Worm (Caenorhabditis elegans) whole organism, early embryonic: Measurements from ENCODE around the gene F46H6.5.

Experiments used
- B0310.2 ChIP-seq: sonication (generic microtip); optimal IDR thresholded peaks from 2 replicates; lab custom pipeline; 2016; ENCODE audit warnings: mild to moderate bottlenecking, missing genetic modification characterization, missing compliant biosample characterization
- F13C5.2 ChIP-seq: sonication (generic microtip); optimal IDR thresholded peaks from 2 replicates; lab custom pipeline; 2017; ENCODE audit warnings: mild to moderate bottlenecking, missing genetic modification characterization, inconsistent platforms, missing compliant biosample characterization
- aly-1 ChIP-seq: sonication (generic microtip); optimal IDR thresholded peaks from 2 replicates; lab custom pipeline; 2016; ENCODE audit warnings: missing genetic modification characterization, missing compliant biosample characterization
- ama-1 ChIP-seq: fragments of 150-350 bp; optimal IDR thresholded peaks from 2 replicates; lab custom pipeline; 2014
- ceh-13 ChIP-seq: fragments of 200-800 bp; sonication (Bioruptor generic); optimal IDR thresholded peaks from 2 replicates; lab custom pipeline; 2018; ENCODE audit warnings: mild to moderate bottlenecking, missing genetic modification characterization, missing compliant biosample characterization
- ceh-36 ChIP-seq: sonication (generic microtip); optimal IDR thresholded peaks from 2 replicates; lab custom pipeline; 2016; ENCODE audit warnings: missing genetic modification characterization, inconsistent platforms, missing compliant biosample characterization
- ets-7 ChIP-seq: sonication (generic microtip); optimal IDR thresholded peaks from 2 replicates; lab custom pipeline; 2016; ENCODE audit warnings: missing genotype, missing genetic modification characterization, missing compliant biosample characterization
- flt-1 ChIP-seq: fragments of 200-800 bp; sonication (Bioruptor generic); IDR thresholded peaks from 2 replicates; pipeline ENCODE4 v1.3.6; 2022; ENCODE audit warnings: missing genetic modification characterization, missing compliant biosample characterization
- hmbx-1 ChIP-seq: sonication (generic microtip); optimal IDR thresholded peaks from 2 replicates; lab custom pipeline; 2016; ENCODE audit warnings: mild to moderate bottlenecking, missing genetic modification characterization, missing compliant biosample characterization
- hmg-4 ChIP-seq: fragments of 200-800 bp; sonication (Bioruptor generic); optimal IDR thresholded peaks from 2 replicates; lab custom pipeline; 2018; ENCODE audit warnings: mild to moderate bottlenecking, missing genetic modification characterization, missing compliant biosample characterization
- hnd-1 ChIP-seq: sonication (generic microtip); optimal IDR thresholded peaks from 2 replicates; lab custom pipeline; 2016; ENCODE audit warnings: missing genetic modification characterization, missing compliant biosample characterization
- pes-1 ChIP-seq: fragments of 200-800 bp; sonication (Bioruptor generic); IDR thresholded peaks from 2 replicates; pipeline ENCODE4 v1.3.6; 2022; ENCODE audit warnings: missing genetic modification reagents, missing genetic modification characterization, missing compliant biosample characterization
- scrt-1 ChIP-seq: fragments of 200-800 bp; sonication (Bioruptor generic); IDR thresholded peaks from 2 replicates; pipeline ENCODE4 v1.3.6; 2022; ENCODE audit warnings: missing genetic modification characterization, missing compliant biosample characterization
- sea-1 ChIP-seq: fragments of 200-800 bp; sonication (Bioruptor generic); conservative IDR thresholded peaks from 2 replicates; pipeline ENCODE4 v1.3.6; 2022; ENCODE audit warnings: missing genetic modification characterization, missing compliant biosample characterization
- tbx-11 ChIP-seq: fragments of 200-800 bp; sonication (Bioruptor generic); IDR thresholded peaks from 2 replicates; pipeline ENCODE4 v1.3.6; 2022; ENCODE audit warnings: missing genetic modification characterization, missing compliant biosample characterization
- tbx-37 ChIP-seq: fragments of 200-800 bp; sonication (Bioruptor generic); conservative IDR thresholded peaks from 2 replicates; pipeline ENCODE4 v1.3.6; 2022; ENCODE audit warnings: missing genetic modification reagents, missing genetic modification characterization, missing compliant biosample characterization
- tra-4 ChIP-seq: sonication (generic microtip); optimal IDR thresholded peaks from 2 replicates; lab custom pipeline; 2017; ENCODE audit warnings: missing genetic modification characterization, missing compliant biosample characterization

F46H6.5 gene

ce11 chrX:4466218-4466617 lies 25.8 kb downstream of the F46H6.5 start, which contains the start of gene nmur-3:
Gene nmur-3, plus strand, starts transcription at chrX:4466518.
- TF ChIP-seq sea-1 = no peak
- no peak for TF ChIP-seq flt-1
- no peak for TF ChIP-seq hmg-4
- TF ChIP-seq ets-7 (tag; lab: Kevin White, UChicago) = no peak
- TF ChIP-seq hnd-1 (tag; lab: Kevin White, UChicago) = no peak
- TF ChIP-seq aly-1 (tag; lab: Kevin White, UChicago) = no peak
- no peak for TF ChIP-seq pes-1
- TF ChIP-seq tbx-11 (GFP tag; lab: Robert Waterston, UW) = no peak
- TF ChIP-seq hmbx-1 (tag; lab: Kevin White, UChicago) = no peak
- TF ChIP-seq F13C5.2 = no peak
- TF ChIP-seq tbx-37 = no peak
- no peak for TF ChIP-seq ceh-13 (GFP tag; lab: Kevin White, UChicago)
- TF ChIP-seq ama-1 (lab: Kevin White, UChicago) = no peak

DNA sequence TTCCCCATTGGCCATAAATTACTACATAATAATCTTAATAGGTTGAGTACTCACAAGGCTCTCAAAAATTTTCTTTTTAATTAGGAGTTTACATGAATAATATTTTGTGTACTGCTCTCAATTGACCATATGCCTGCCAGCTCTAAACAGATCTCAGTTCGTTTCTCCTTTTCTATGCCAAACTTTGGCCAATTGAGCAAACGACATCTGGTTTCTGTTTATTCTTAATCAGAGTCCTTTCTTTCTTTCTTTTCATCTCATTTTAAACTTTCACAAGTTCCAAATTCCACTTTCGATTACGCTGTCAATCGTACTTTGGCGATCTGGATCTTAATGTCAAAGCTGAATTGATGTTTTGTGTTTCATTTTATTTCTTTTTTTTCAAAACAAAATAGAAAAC lies 27.6 kb downstream of the F46H6.5 start:
- TF ChIP-seq ets-7 (tag; lab: Kevin White, UChicago) (no peak), hmbx-1 (tag; lab: Kevin White, UChicago) (no peak), ceh-36 (tag; lab: Kevin White, UChicago) (no peak), tra-4 (tag; lab: Kevin White, UChicago) (no peak), F13C5.2 (no peak), hnd-1 (tag; lab: Kevin White, UChicago) (no peak), flt-1 (no peak), B0310.2 (no peak), hmg-4 (no peak), ama-1 (lab: Kevin White, UChicago) (no peak), aly-1 (tag; lab: Kevin White, UChicago) (no peak), tbx-37 (no peak), ceh-13 (GFP tag; lab: Kevin White, UChicago) (no peak)

DNA sequence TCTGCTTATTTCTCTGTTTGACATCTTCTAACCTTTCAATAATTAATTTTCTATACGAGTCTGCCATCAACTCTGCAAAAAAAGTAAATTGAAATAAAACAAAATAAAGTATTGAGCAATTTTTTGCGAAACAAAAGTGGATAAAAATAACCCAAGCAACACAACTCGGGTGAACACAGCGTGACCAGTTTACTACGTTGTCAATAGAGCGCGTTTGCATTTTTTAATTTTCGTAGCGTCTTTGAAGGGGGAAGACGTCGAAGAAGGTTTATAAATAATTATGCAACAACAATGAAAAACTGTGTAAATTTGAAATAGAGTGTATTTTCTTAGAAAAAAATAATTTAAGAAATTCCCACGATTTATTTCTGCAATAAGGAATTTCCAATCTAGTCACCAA lies 29.6 kb downstream of the F46H6.5 start, which contains the start of gene atg-16.1:
Gene atg-16.1 (minus strand): TSS at position 76 of the 400 bp plus-strand sequence.
- TF ChIP-seq ceh-36 (tag; lab: Kevin White, UChicago) = no peak
- TF ChIP-seq hnd-1 (tag; lab: Kevin White, UChicago) = no peak
- no peak for TF ChIP-seq aly-1 (tag; lab: Kevin White, UChicago)
- TF ChIP-seq tbx-11 (GFP tag; lab: Robert Waterston, UW) = no peak
- peak; percentile 4 for TF ChIP-seq F13C5.2

ce11 chrX:4457853-4458322 lies 34.1 kb downstream of the F46H6.5 start, which contains the start of gene aps-2:
Gene aps-2, plus strand, starts transcription at chrX:4458272.
- TF ChIP-seq F13C5.2 (peak; percentile 76), hmg-4 (peak; percentile 59), hnd-1 (tag; lab: Kevin White, UChicago) (no peak)

ce11 chrX:4453820-4454219 lies 38.2 kb downstream of the F46H6.5 start, which contains the start of gene F02E8.4:
Gene F02E8.4, plus strand, starts transcription at chrX:4454120.
- no peak for TF ChIP-seq hnd-1 (tag; lab: Kevin White, UChicago)
- no peak for TF ChIP-seq F13C5.2
- no peak for TF ChIP-seq ama-1 (lab: Kevin White, UChicago)
- no peak for TF ChIP-seq hmg-4
- TF ChIP-seq ets-7 (tag; lab: Kevin White, UChicago) = no peak

ce11 chrX:4453101-4453500 lies 38.9 kb downstream of the F46H6.5 start:
- TF ChIP-seq pes-1 = no peak
- TF ChIP-seq tbx-37 = no peak
- no peak for TF ChIP-seq scrt-1 (GFP tag; lab: Robert Waterston, UW)
- TF ChIP-seq hnd-1 (tag; lab: Kevin White, UChicago) = no peak
- TF ChIP-seq aly-1 (tag; lab: Kevin White, UChicago) = no peak
- TF ChIP-seq B0310.2 = no peak
- TF ChIP-seq flt-1 = no peak
- no peak for TF ChIP-seq ama-1 (lab: Kevin White, UChicago)
- no peak for TF ChIP-seq tra-4 (tag; lab: Kevin White, UChicago)
- TF ChIP-seq ceh-36 (tag; lab: Kevin White, UChicago) = no peak
- no peak for TF ChIP-seq tbx-11 (GFP tag; lab: Robert Waterston, UW)
- TF ChIP-seq ceh-13 (GFP tag; lab: Kevin White, UChicago) = no peak
- no peak for TF ChIP-seq hmbx-1 (tag; lab: Kevin White, UChicago)
- no peak for TF ChIP-seq F13C5.2
- TF ChIP-seq sea-1 = no peak
- no peak for TF ChIP-seq ets-7 (tag; lab: Kevin White, UChicago)
- no peak for TF ChIP-seq hmg-4

ce11 chrX:4451936-4452335 lies 40.1 kb downstream of the F46H6.5 start:
- TF ChIP-seq scrt-1 (GFP tag; lab: Robert Waterston, UW) = no peak
- TF ChIP-seq flt-1 = no peak
- TF ChIP-seq tbx-11 (GFP tag; lab: Robert Waterston, UW) = no peak
- TF ChIP-seq hnd-1 (tag; lab: Kevin White, UChicago) = no peak
- no peak for TF ChIP-seq B0310.2
- no peak for TF ChIP-seq hmbx-1 (tag; lab: Kevin White, UChicago)
- no peak for TF ChIP-seq ceh-36 (tag; lab: Kevin White, UChicago)
- no peak for TF ChIP-seq tra-4 (tag; lab: Kevin White, UChicago)
- TF ChIP-seq F13C5.2 = no peak
- no peak for TF ChIP-seq aly-1 (tag; lab: Kevin White, UChicago)
- TF ChIP-seq hmg-4 = no peak
- TF ChIP-seq ama-1 (lab: Kevin White, UChicago) = no peak
- TF ChIP-seq sea-1 = no peak

ce11 chrX:4448283-4448682 lies 43.7 kb downstream of the F46H6.5 start, which contains the start of gene mltn-13:
Gene mltn-13, minus strand, starts transcription at chrX:4448383.
- TF ChIP-seq ceh-36 (tag; lab: Kevin White, UChicago) (no peak), tbx-37 (no peak), B0310.2 (no peak), hmbx-1 (tag; lab: Kevin White, UChicago) (no peak), tbx-11 (GFP tag; lab: Robert Waterston, UW) (no peak), sea-1 (no peak), tra-4 (tag; lab: Kevin White, UChicago) (no peak), ceh-13 (GFP tag; lab: Kevin White, UChicago) (no peak), F13C5.2 (no peak), scrt-1 (GFP tag; lab: Robert Waterston, UW) (no peak)
